Worm (Caenorhabditis elegans) whole organism, L4 larva: ENCODE measurements around the gene taf-12.

ENCODE experiments used
- D1046.2 ChIP-seq: fragments of 200-800 bp; sonication (Bioruptor generic); IDR thresholded peaks from 2 replicates; pipeline ENCODE4 v1.3.6; 2022; ENCODE audit warnings: missing genetic modification characterization, missing compliant biosample characterization
- F10B5.3 ChIP-seq: sonication (generic microtip); optimal IDR thresholded peaks from 2 replicates; lab custom pipeline; 2016; ENCODE audit warnings: mild to moderate bottlenecking, missing genetic modification characterization, missing compliant biosample characterization
- F37D6.2 ChIP-seq: sonication (generic microtip); optimal IDR thresholded peaks from 2 replicates; lab custom pipeline; 2016; ENCODE audit warnings: mild to moderate bottlenecking, missing genetic modification characterization, missing compliant biosample characterization
- F49E8.2 ChIP-seq: sonication (generic microtip); optimal IDR thresholded peaks from 2 replicates; lab custom pipeline; 2016; ENCODE audit warnings: missing compliant biosample characterization, mild to moderate bottlenecking, missing genetic modification characterization, borderline replicate concordance
- R02D3.7 ChIP-seq: fragments of 150-350 bp; sonication (generic microtip); optimal IDR thresholded peaks from 3 replicates; lab custom pipeline; 2014; ENCODE audit warnings: missing biosample characterization, missing genetic modification characterization
- Y105C5A.15 ChIP-seq: fragments of 200-800 bp; sonication (Bioruptor generic); IDR thresholded peaks from 2 replicates; pipeline ENCODE4 v1.3.6; 2022; ENCODE audit warnings: missing genetic modification characterization, missing compliant biosample characterization
- ZK546.5 ChIP-seq, 2 experiments: sonication (generic microtip); optimal IDR thresholded peaks; 2 replicates each; lab custom pipeline; 2017; ENCODE audit warnings: missing biosample characterization in 2 of 2, missing genetic modification characterization in 2 of 2
- ama-1 ChIP-seq: fragments of 150-350 bp; optimal IDR thresholded peaks from 2 replicates; lab custom pipeline; 2014; ENCODE audit warnings: inconsistent platforms, mixed read lengths
- ceh-20 ChIP-seq: fragments of 200-800 bp; sonication (Bioruptor generic); IDR thresholded peaks from 2 replicates; pipeline ENCODE4 v1.3.6; 2022; ENCODE audit warnings: missing genetic modification reagents, missing genetic modification characterization, missing compliant biosample characterization
- daf-16 ChIP-seq, 3 experiments: sonication (generic microtip); optimal IDR thresholded peaks; 2 replicates each; lab custom pipeline; 2016 to 2017; ENCODE audit warnings: missing genetic modification characterization in 3 of 3, missing genetic modification reagents in 3 of 3, mild to moderate bottlenecking in 2 of 3, missing compliant biosample characterization in 2 of 3, missing biosample characterization in 1 of 3, moderate library complexity in 1 of 3
- dmd-6 ChIP-seq: fragments of 200-800 bp; sonication (Bioruptor generic); IDR thresholded peaks from 2 replicates; pipeline ENCODE4 v1.3.6; 2022; ENCODE audit warnings: missing genetic modification reagents, missing genetic modification characterization, missing compliant biosample characterization
- dmd-8 ChIP-seq: fragments of 200-800 bp; sonication (Bioruptor generic); IDR thresholded peaks from 2 replicates; pipeline ENCODE4 v1.3.6; 2022; ENCODE audit warnings: missing genetic modification characterization, missing compliant biosample characterization
- dmd-9 ChIP-seq: fragments of 200-800 bp; sonication (Bioruptor generic); IDR thresholded peaks from 2 replicates; pipeline ENCODE4 v1.3.6; 2022; ENCODE audit warnings: missing genetic modification reagents, missing genetic modification characterization, missing compliant biosample characterization
- duxl-1 ChIP-seq: sonication (generic microtip); optimal IDR thresholded peaks from 2 replicates; lab custom pipeline; 2016; ENCODE audit warnings: mild to moderate bottlenecking, missing genetic modification characterization, moderate library complexity, missing compliant biosample characterization; ENCODE audit not compliant: poor library complexity
- dve-1 ChIP-seq: sonication (generic microtip); optimal IDR thresholded peaks from 2 replicates; lab custom pipeline; 2017; ENCODE audit warnings: antibody characterized with exemption, mild to moderate bottlenecking, missing genetic modification characterization, missing compliant biosample characterization; ENCODE audit not compliant: insufficient read depth
- egl-27 ChIP-seq: sonication (generic microtip); optimal IDR thresholded peaks from 3 replicates; lab custom pipeline; 2017; ENCODE audit warnings: missing biosample characterization, missing genetic modification reagents, missing genetic modification characterization
- egl-43 ChIP-seq: fragments of 200-800 bp; sonication (Bioruptor generic); IDR thresholded peaks from 2 replicates; pipeline ENCODE4 v1.3.6; 2022; ENCODE audit warnings: missing genetic modification reagents, missing genetic modification characterization, missing compliant biosample characterization
- hif-1 ChIP-seq, 2 experiments: sonication (generic microtip); optimal IDR thresholded peaks; 2 replicates each; lab custom pipeline; 2016 to 2017; ENCODE audit warnings: missing compliant biosample characterization in 2 of 2, missing genetic modification characterization in 2 of 2, missing genetic modification reagents in 2 of 2, missing genotype in 2 of 2, mild to moderate bottlenecking in 1 of 2
- hlh-11 ChIP-seq: fragments of 200-800 bp; sonication (Bioruptor generic); optimal IDR thresholded peaks from 2 replicates; lab custom pipeline; 2018; ENCODE audit warnings: mild to moderate bottlenecking, missing genetic modification characterization, missing compliant biosample characterization
- lim-7 ChIP-seq: fragments of 200-800 bp; sonication (Bioruptor generic); IDR thresholded peaks from 2 replicates; pipeline ENCODE4 v1.3.6; 2022; ENCODE audit warnings: missing genetic modification characterization, missing compliant biosample characterization
- lin-29 ChIP-seq: fragments of 200-800 bp; sonication (Bioruptor generic); IDR thresholded peaks from 2 replicates; pipeline ENCODE4 v1.3.6; 2022; ENCODE audit warnings: missing genetic modification reagents, missing genetic modification characterization, missing compliant biosample characterization
- mdl-1 ChIP-seq, 2 experiments: fragments of 150-350 bp in 1 of 2; sonication (generic microtip) in 1 of 2; optimal IDR thresholded peaks; 2 replicates each; lab custom pipeline; 2014 to 2017; ENCODE audit warnings: missing biosample characterization in 2 of 2, missing genetic modification characterization in 2 of 2
- mdt-29 ChIP-seq: fragments of 200-800 bp; sonication (Bioruptor generic); IDR thresholded peaks from 2 replicates; pipeline ENCODE4 v1.3.6; 2022; ENCODE audit warnings: missing genetic modification reagents, missing genetic modification characterization, missing compliant biosample characterization
- mes-2 ChIP-seq: sonication (generic microtip); optimal IDR thresholded peaks from 2 replicates; lab custom pipeline; 2016; ENCODE audit warnings: missing genotype, mild to moderate bottlenecking, missing genetic modification characterization, missing compliant biosample characterization; ENCODE audit not compliant: poor library complexity, severe bottlenecking
- mxl-2 ChIP-seq: fragments of 200-800 bp; sonication (Bioruptor generic); conservative IDR thresholded peaks from 2 replicates; pipeline ENCODE4 v1.3.6; 2022; ENCODE audit warnings: missing genetic modification reagents, missing genetic modification characterization, missing compliant biosample characterization
- nhr-102 ChIP-seq: sonication (generic microtip); optimal IDR thresholded peaks from 2 replicates; lab custom pipeline; 2016; ENCODE audit warnings: mild to moderate bottlenecking, missing genetic modification characterization, moderate library complexity, missing compliant biosample characterization
- nhr-28 ChIP-seq: fragments of 150-350 bp; optimal IDR thresholded peaks from 2 replicates; lab custom pipeline; 2014; ENCODE audit warnings: missing biosample characterization, missing genetic modification characterization
- nhr-41 ChIP-seq: fragments of 200-800 bp; sonication (Bioruptor generic); IDR thresholded peaks from 2 replicates; pipeline ENCODE4 v1.3.6; 2022; ENCODE audit warnings: missing genetic modification reagents, missing genetic modification characterization, missing compliant biosample characterization
- nhr-76 ChIP-seq: fragments of 150-350 bp; optimal IDR thresholded peaks from 2 replicates; lab custom pipeline; 2014; ENCODE audit warnings: missing biosample characterization, missing genetic modification characterization
- php-3 ChIP-seq: fragments of 200-800 bp; sonication (Bioruptor generic); IDR thresholded peaks from 2 replicates; pipeline ENCODE4 v1.3.6; 2022; ENCODE audit warnings: missing genetic modification reagents, missing genetic modification characterization, missing compliant biosample characterization
- pqm-1 ChIP-seq: sonication (generic microtip); optimal IDR thresholded peaks from 2 replicates; lab custom pipeline; 2017; ENCODE audit warnings: missing biosample characterization, missing genetic modification characterization
- saeg-2 ChIP-seq: fragments of 200-800 bp; sonication (Bioruptor generic); IDR thresholded peaks from 2 replicates; pipeline ENCODE4 v1.3.6; 2022; ENCODE audit warnings: missing genetic modification reagents, missing genetic modification characterization, missing compliant biosample characterization
- snpc-1.2 ChIP-seq: fragments of 200-800 bp; sonication (Bioruptor generic); IDR thresholded peaks from 2 replicates; pipeline ENCODE4 v1.3.6; 2022; ENCODE audit warnings: missing genetic modification reagents, missing genetic modification characterization, missing compliant biosample characterization
- spr-3 ChIP-seq: fragments of 200-800 bp; sonication (Bioruptor generic); optimal IDR thresholded peaks from 2 replicates; lab custom pipeline; 2018; ENCODE audit warnings: mild to moderate bottlenecking, missing genetic modification characterization, missing compliant biosample characterization
- tra-1 ChIP-seq: fragments of 200-800 bp; sonication (Bioruptor generic); IDR thresholded peaks from 2 replicates; pipeline ENCODE4 v1.3.6; 2022; ENCODE audit warnings: missing genetic modification reagents, missing genetic modification characterization, missing compliant biosample characterization
- unc-130 ChIP-seq: sonication (generic microtip); optimal IDR thresholded peaks from 2 replicates; lab custom pipeline; 2016; ENCODE audit warnings: missing genetic modification reagents, missing genetic modification characterization, missing compliant biosample characterization
- unc-39 ChIP-seq: sonication (generic microtip); optimal IDR thresholded peaks from 2 replicates; lab custom pipeline; 2017; ENCODE audit warnings: missing biosample characterization, missing genetic modification characterization
- ztf-11 ChIP-seq: fragments of 150-350 bp; optimal IDR thresholded peaks from 2 replicates; lab custom pipeline; 2014; ENCODE audit warnings: missing biosample characterization, missing genetic modification characterization

taf-12 gene

DNA sequence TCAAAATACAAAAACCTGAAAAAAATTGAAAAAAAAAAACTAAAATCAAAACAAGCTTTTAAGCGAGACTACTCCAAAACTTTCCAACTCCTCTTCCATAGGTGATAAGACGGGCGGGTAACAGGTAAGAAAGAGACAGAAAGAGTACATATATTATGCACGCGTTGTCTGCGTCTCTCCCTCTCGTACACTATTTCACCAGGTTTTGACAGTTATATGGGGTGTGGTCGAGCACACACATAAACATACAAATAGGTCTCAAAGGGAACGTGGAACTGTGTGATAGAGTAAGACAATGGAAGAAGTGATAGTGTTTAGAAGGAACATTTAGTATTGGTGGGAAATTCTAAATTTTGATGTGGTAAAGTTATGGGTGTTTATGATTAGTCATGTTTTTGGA, 12.5 kb upstream of the taf-12 start (continued):
- TF ChIP-seq lin-29 (GFP tag; lab: Robert Waterston, UW) (no peak), F49E8.2 (tag; lab: Kevin White, UChicago) (no peak), ama-1 (no peak), ceh-20 (GFP tag; lab: Robert Waterston, UW) (no peak), F37D6.2 (tag; lab: Kevin White, UChicago) (no peak), unc-130 (GFP tag; lab: Kevin White, UChicago) (no peak), mxl-2 (GFP tag; lab: Robert Waterston, UW) (no peak), mes-2 (peak; percentile 11), ztf-11 (tag; lab: Kevin White, UChicago) (no peak), mdt-29 (GFP tag; lab: Robert Waterston, UW) (no peak), dmd-9 (GFP tag; lab: Robert Waterston, UW) (no peak), D1046.2 (GFP tag; lab: Robert Waterston, UW) (no peak), nhr-76 (no peak), tra-1 (GFP tag; lab: Robert Waterston, UW) (no peak), snpc-1.2 (GFP tag; lab: Robert Waterston, UW) (no peak), nhr-41 (GFP tag; lab: Robert Waterston, UW) (0 out of 2 replicates have a peak, but pooled peaks have one; percentile 9), dmd-8 (no peak), hif-1 (tag; optimal IDR thresholded peaks at IDR 0.05; lab: Kevin White, UChicago) (peak in 1 of 2 experiments; percentile 5), saeg-2 (no peak), ZK546.5 (tag; optimal IDR thresholded peaks at IDR 0.05; lab: Kevin White, UChicago) (no peak), daf-16 (GFP tag; optimal IDR thresholded peaks at IDR 0.05; lab: Kevin White, UChicago) (no peak), daf-16 (tag; optimal IDR thresholded peaks at IDR 0.05; lab: Kevin White, UChicago) (peak; percentile 94), egl-43 (no peak), lim-7 (GFP tag; lab: Robert Waterston, UW) (no peak), egl-27 (tag; lab: Kevin White, UChicago) (no peak), mdl-1 (tag; optimal IDR thresholded peaks at IDR 0.05; lab: Kevin White, UChicago) (no peak), duxl-1 (tag; lab: Kevin White, UChicago) (no peak), unc-39 (tag; lab: Kevin White, UChicago) (no peak), R02D3.7 (tag; lab: Kevin White, UChicago) (no peak), pqm-1 (tag; lab: Kevin White, UChicago) (peak; percentile 90), nhr-102 (tag; lab: Kevin White, UChicago) (no peak), hlh-11 (peak; percentile 76), php-3 (GFP tag; lab: Robert Waterston, UW) (peak; percentile 82)

DNA sequence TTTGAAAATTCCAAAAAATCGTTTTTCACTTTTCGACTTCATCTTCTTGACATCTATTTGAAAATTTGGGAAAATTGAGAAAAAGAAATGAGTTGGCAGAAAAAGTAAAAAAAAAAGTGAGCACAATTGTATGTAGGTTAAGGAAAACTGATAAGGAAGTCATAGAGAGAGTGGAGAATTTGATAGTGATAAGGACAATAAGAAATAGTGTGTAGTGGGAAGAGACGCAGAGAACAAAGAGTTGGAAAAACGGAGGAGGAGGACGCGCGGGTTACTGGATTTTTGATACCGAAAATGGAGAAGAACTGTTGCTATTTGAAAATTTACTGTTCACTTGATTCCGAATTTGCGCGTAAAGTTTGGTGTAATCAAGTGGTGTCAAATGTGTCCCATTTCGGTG, 9.7 kb upstream of the taf-12 start, which contains the start of gene Y56A3A.6:
Y56A3A.6 (minus strand) TSS at position 53 of the 400 bp plus-strand sequence.
- TF ChIP-seq daf-16 (GFP tag; optimal IDR thresholded peaks at IDR 0.05; lab: Kevin White, UChicago) (no peak), daf-16 (tag; optimal IDR thresholded peaks at IDR 0.05; lab: Kevin White, UChicago) (peak; percentile 39), pqm-1 (tag; lab: Kevin White, UChicago) (peak; percentile 87), F10B5.3 (tag; lab: Kevin White, UChicago) (no peak), nhr-102 (tag; lab: Kevin White, UChicago) (no peak), dve-1 (peak; percentile 48), spr-3 (GFP tag; lab: Kevin White, UChicago) (no peak), Y105C5A.15 (GFP tag; lab: Robert Waterston, UW) (no peak), nhr-28 (tag; lab: Kevin White, UChicago) (peak; percentile 62), dmd-6 (GFP tag; lab: Robert Waterston, UW) (0 out of 2 replicates have a peak, but pooled peaks have one; percentile 9), hlh-11 (peak; percentile 8)
